Worm (Caenorhabditis elegans): Measurements from ENCODE around the gene F21D12.3.

DNA sequence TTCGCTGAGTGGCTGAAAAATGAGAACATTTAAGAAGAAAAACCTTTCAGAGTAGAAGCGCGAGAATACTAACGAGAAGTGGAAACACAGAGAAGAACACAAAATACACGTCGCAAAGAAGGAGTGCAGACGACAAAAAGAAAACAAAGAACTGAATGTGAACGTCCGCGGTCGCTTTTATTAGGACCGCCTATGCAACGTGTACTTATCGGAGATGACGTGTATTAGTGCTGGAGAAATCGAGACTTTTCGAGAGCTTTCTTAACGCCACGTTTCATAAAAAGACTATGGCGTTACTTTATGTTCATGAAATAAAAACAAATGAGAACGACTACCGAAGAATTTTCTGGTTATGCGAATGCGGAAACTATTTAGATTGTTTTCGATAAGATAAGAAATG lies 28.7 kb upstream of the F21D12.3 start, which contains the start of gene hsp-4:
- TF ChIP-seq ama-1 (optimal IDR thresholded peaks at IDR 0.05) (no peak), scrt-1 (GFP tag; IDR thresholded peaks at IDR 0.05) (no peak), ets-7 (tag; optimal IDR thresholded peaks at IDR 0.05) (no peak), B0310.2 (tag; optimal IDR thresholded peaks at IDR 0.05) (no peak), aly-1 (tag; optimal IDR thresholded peaks at IDR 0.05) (no peak), hmg-4 (GFP tag; optimal IDR thresholded peaks at IDR 0.05) (no peak), sea-1 (GFP tag; conservative IDR thresholded peaks at IDR 0.05) (no peak), ceh-36 (tag; optimal IDR thresholded peaks at IDR 0.05) (no peak), flt-1 (GFP tag; IDR thresholded peaks at IDR 0.05) (no peak), ceh-13 (GFP tag; optimal IDR thresholded peaks at IDR 0.05) (no peak)

Measured in whole organism, early embryonic.